Comparison of ENCODE assay signal across 5 worm cellular contexts in the genomic region with DNA sequence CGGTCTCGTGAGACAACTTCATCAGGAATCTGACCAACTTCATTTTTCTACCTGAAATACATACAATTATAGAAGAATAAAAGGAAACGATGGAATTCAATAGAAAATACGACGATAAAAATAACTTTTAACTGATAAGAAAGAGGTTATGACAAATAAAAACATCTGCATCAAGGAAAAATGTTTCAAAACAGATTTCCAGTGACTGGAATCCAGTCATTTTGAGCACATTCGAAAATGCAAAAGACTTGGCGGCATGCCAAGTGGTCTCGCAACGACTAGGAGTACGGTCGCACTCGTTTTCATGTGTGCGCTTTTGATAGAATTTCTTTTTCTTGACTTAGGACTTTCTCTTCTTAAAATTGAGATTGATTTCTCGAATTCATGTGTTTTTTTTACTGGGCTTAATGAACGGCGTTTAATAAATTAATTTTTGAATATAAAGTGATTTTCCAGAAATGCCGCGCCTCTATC.
TF ChIP-seq lines count a peak whose summit lies in the region.

TSS of gene snr-3 (minus strand) at position 51 of the 474 bp plus-strand sequence.
TSS of gene rsp-5 (plus strand) at position 455 of the 474 bp plus-strand sequence.

TF ChIP-seq in whole organism, L1 larva, 84 proteins besides CTCF, POLR2A, EP300 and RAD21 (continued from another document and continues in another):
- TF ChIP-seq nhr-12 (tag; optimal IDR thresholded peaks at IDR 0.05; lab: Kevin White, UChicago): no peak
- no peak for TF ChIP-seq zag-1 (tag; optimal IDR thresholded peaks at IDR 0.05; lab: Kevin White, UChicago)
- TF ChIP-seq snpc-4 (tag; optimal IDR thresholded peaks at IDR 0.05; lab: Kevin White, UChicago): peak; percentile 57
- TF ChIP-seq snu-23 (GFP tag; optimal IDR thresholded peaks at IDR 0.05; lab: Kevin White, UChicago): peak; percentile 70
- TF ChIP-seq grh-1 (GFP tag; IDR thresholded peaks at IDR 0.05; lab: Robert Waterston, UW): peak; percentile 43; the same call in 1 of the 2 replicates
- no peak for TF ChIP-seq fkh-4 (tag; optimal IDR thresholded peaks at IDR 0.05; lab: Kevin White, UChicago; ENCODE audit: borderline replicate concordance)
- TF ChIP-seq unc-98 (GFP tag; IDR thresholded peaks at IDR 0.05; lab: Robert Waterston, UW): no peak
- peak; percentile 52 for TF ChIP-seq swsn-7 (tag; optimal IDR thresholded peaks at IDR 0.05; lab: Kevin White, UChicago)
- TF ChIP-seq vab-15 (tag; optimal IDR thresholded peaks at IDR 0.05; lab: Kevin White, UChicago): no peak
- peak; percentile 73 for TF ChIP-seq rnt-1 (tag; optimal IDR thresholded peaks at IDR 0.05; lab: Kevin White, UChicago)
- peak; percentile 67 for TF ChIP-seq lin-13 (GFP tag; optimal IDR thresholded peaks at IDR 0.05; lab: Kevin White, UChicago)
- no peak for TF ChIP-seq pag-3 (tag; optimal IDR thresholded peaks at IDR 0.05; lab: Kevin White, UChicago; ENCODE audit: borderline replicate concordance, insufficient read depth)
- no peak for TF ChIP-seq ceh-8 (GFP tag; optimal IDR thresholded peaks at IDR 0.05; lab: Kevin White, UChicago)
- TF ChIP-seq nhr-77 (tag; optimal IDR thresholded peaks at IDR 0.05; lab: Kevin White, UChicago): peak; percentile 68
- TF ChIP-seq aly-2 (tag; optimal IDR thresholded peaks at IDR 0.05; lab: Kevin White, UChicago): no peak
- TF ChIP-seq ets-5 (GFP tag; IDR thresholded peaks at IDR 0.05; lab: Robert Waterston, UW): no peak
- TF ChIP-seq fos-1 (tag; optimal IDR thresholded peaks at IDR 0.05; lab: Kevin White, UChicago): no peak
- TF ChIP-seq skn-1 (tag; optimal IDR thresholded peaks at IDR 0.05; lab: Kevin White, UChicago): peak; percentile 46
- no peak for TF ChIP-seq unc-62 (GFP tag; optimal IDR thresholded peaks at IDR 0.05; lab: Kevin White, UChicago)
- no peak for TF ChIP-seq Y116A8C.19 (tag; optimal IDR thresholded peaks at IDR 0.05; lab: Kevin White, UChicago; ENCODE audit: borderline replicate concordance)
- TF ChIP-seq hlh-4 (tag; optimal IDR thresholded peaks at IDR 0.05; lab: Kevin White, UChicago): no peak
- TF ChIP-seq efl-3 (GFP tag; optimal IDR thresholded peaks at IDR 0.05; lab: Kevin White, UChicago): no peak
- TF ChIP-seq dsc-1 (tag; optimal IDR thresholded peaks at IDR 0.05; lab: Kevin White, UChicago): peak; percentile 60
- peak; percentile 32 for TF ChIP-seq elt-2 (tag; optimal IDR thresholded peaks at IDR 0.05; lab: Kevin White, UChicago)
- peak; percentile 76 for TF ChIP-seq C16A3.4 (tag; optimal IDR thresholded peaks at IDR 0.05; lab: Kevin White, UChicago)

TF ChIP-seq in whole organism, L2 larva, 48 proteins besides CTCF, POLR2A, EP300 and RAD21 (continued from another document and continues in another):
- TF ChIP-seq Y55F3AM.14 (GFP tag; optimal IDR thresholded peaks at IDR 0.05; lab: Kevin White, UChicago) (no peak), C34F6.9 (tag; optimal IDR thresholded peaks at IDR 0.05; lab: Kevin White, UChicago) (peak; percentile 91), sma-9 (GFP tag; optimal IDR thresholded peaks at IDR 0.05; lab: Kevin White, UChicago) (peak; percentile 78), sma-9 (tag; optimal IDR thresholded peaks at IDR 0.05; lab: Kevin White, UChicago) (no peak), snpc-4 (tag; optimal IDR thresholded peaks at IDR 0.05; lab: Kevin White, UChicago) (peak; percentile 75), gmeb-1 (tag; optimal IDR thresholded peaks at IDR 0.05; lab: Kevin White, UChicago) (peak; percentile 79), ceh-82 (tag; optimal IDR thresholded peaks at IDR 0.05; lab: Kevin White, UChicago) (no peak), mab-5 (tag; optimal IDR thresholded peaks at IDR 0.05; lab: Kevin White, UChicago) (peak; percentile 7), lin-13 (GFP tag; optimal IDR thresholded peaks at IDR 0.05; lab: Kevin White, UChicago) (peak; percentile 79), unc-55 (GFP tag; optimal IDR thresholded peaks at IDR 0.05; lab: Kevin White, UChicago) (peak; percentile 87), unc-62 (GFP tag; optimal IDR thresholded peaks at IDR 0.05; lab: Kevin White, UChicago) (no peak), nhr-12 (tag; optimal IDR thresholded peaks at IDR 0.05; lab: Kevin White, UChicago) (no peak), elt-1 (tag; optimal IDR thresholded peaks at IDR 0.05; lab: Kevin White, UChicago) (no peak), ztf-4 (tag; optimal IDR thresholded peaks at IDR 0.05; lab: Kevin White, UChicago) (no peak), unc-39 (tag; optimal IDR thresholded peaks at IDR 0.05; lab: Kevin White, UChicago) (no peak), nhr-11 (tag; optimal IDR thresholded peaks at IDR 0.05; lab: Kevin White, UChicago) (no peak), ceh-16 (tag; optimal IDR thresholded peaks at IDR 0.05; lab: Kevin White, UChicago) (no peak), peb-1 (tag; optimal IDR thresholded peaks at IDR 0.05; lab: Kevin White, UChicago) (no peak), nhr-21 (tag; optimal IDR thresholded peaks at IDR 0.05; lab: Kevin White, UChicago) (peak; percentile 64), aly-2 (tag; optimal IDR thresholded peaks at IDR 0.05; lab: Kevin White, UChicago) (no peak), nhr-10 (tag; optimal IDR thresholded peaks at IDR 0.05; lab: Kevin White, UChicago) (no peak), dmd-4 (tag; optimal IDR thresholded peaks at IDR 0.05; lab: Kevin White, UChicago) (no peak), ztf-11 (tag; optimal IDR thresholded peaks at IDR 0.05; lab: Kevin White, UChicago) (no peak), egl-27 (tag; optimal IDR thresholded peaks at IDR 0.05; lab: Kevin White, UChicago) (no peak), R02D3.7 (tag; optimal IDR thresholded peaks at IDR 0.05; lab: Kevin White, UChicago) (no peak), sma-3 (GFP tag; optimal IDR thresholded peaks at IDR 0.05; lab: Kevin White, UChicago) (peak; percentile 72), nhr-25 (tag; optimal IDR thresholded peaks at IDR 0.05; lab: Kevin White, UChicago) (peak; percentile 60)

TF ChIP-seq in whole organism, L3 larva, 47 proteins besides CTCF, POLR2A, EP300 and RAD21 (continued from another document):
- TF ChIP-seq zag-1 (tag; optimal IDR thresholded peaks at IDR 0.05; lab: Kevin White, UChicago): no peak
- no peak for TF ChIP-seq tbx-2 (tag; optimal IDR thresholded peaks at IDR 0.05; lab: Kevin White, UChicago)
- peak; percentile 95 for TF ChIP-seq nfya-1 (tag; optimal IDR thresholded peaks at IDR 0.05; lab: Kevin White, UChicago; ENCODE audit: insufficient read depth)
- TF ChIP-seq daf-12 (tag; optimal IDR thresholded peaks at IDR 0.05; lab: Kevin White, UChicago): no peak
- TF ChIP-seq nhr-25 (tag; optimal IDR thresholded peaks at IDR 0.05; lab: Kevin White, UChicago): peak; percentile 85
- TF ChIP-seq mdl-1 (tag; optimal IDR thresholded peaks at IDR 0.05; lab: Kevin White, UChicago): no peak
- peak; percentile 9 for TF ChIP-seq lsy-12 (tag; optimal IDR thresholded peaks at IDR 0.05; lab: Kevin White, UChicago)
- TF ChIP-seq elt-3 (tag; optimal IDR thresholded peaks at IDR 0.05; lab: Kevin White, UChicago): no peak
- TF ChIP-seq nhr-43 (tag; optimal IDR thresholded peaks at IDR 0.05; lab: Kevin White, UChicago; ENCODE audit: poor library complexity, severe bottlenecking): peak; percentile 39
- no peak for TF ChIP-seq egl-27 (tag; optimal IDR thresholded peaks at IDR 0.05; lab: Kevin White, UChicago)
- peak; percentile 47 for TF ChIP-seq elt-2 (tag; optimal IDR thresholded peaks at IDR 0.05; lab: Kevin White, UChicago)
- no peak for TF ChIP-seq skn-1 (tag; optimal IDR thresholded peaks at IDR 0.05; lab: Kevin White, UChicago)
- no peak for TF ChIP-seq nhr-11 (tag; optimal IDR thresholded peaks at IDR 0.05; lab: Kevin White, UChicago)
- no peak for TF ChIP-seq nhr-77 (tag; optimal IDR thresholded peaks at IDR 0.05; lab: Kevin White, UChicago)
- no peak for TF ChIP-seq ztf-4 (tag; optimal IDR thresholded peaks at IDR 0.05; lab: Kevin White, UChicago)
- TF ChIP-seq lin-15B (tag; optimal IDR thresholded peaks at IDR 0.05; lab: Kevin White, UChicago): peak; percentile 78
- no peak for TF ChIP-seq ceh-16 (tag; optimal IDR thresholded peaks at IDR 0.05; lab: Kevin White, UChicago)
- no peak for TF ChIP-seq nhr-12 (tag; optimal IDR thresholded peaks at IDR 0.05; lab: Kevin White, UChicago)
- TF ChIP-seq mml-1 (tag; optimal IDR thresholded peaks at IDR 0.05; lab: Kevin White, UChicago): no peak
- no peak for TF ChIP-seq nhr-67 (tag; optimal IDR thresholded peaks at IDR 0.05; lab: Kevin White, UChicago)
- TF ChIP-seq fkh-10 (GFP tag; optimal IDR thresholded peaks at IDR 0.05; lab: Kevin White, UChicago): no peak
- peak; percentile 92 for TF ChIP-seq egl-5 (tag; optimal IDR thresholded peaks at IDR 0.05; lab: Kevin White, UChicago)
- no peak for TF ChIP-seq nhr-28 (tag; optimal IDR thresholded peaks at IDR 0.05; lab: Kevin White, UChicago)
- no peak for TF ChIP-seq unc-62 (GFP tag; optimal IDR thresholded peaks at IDR 0.05; lab: Kevin White, UChicago)
- TF ChIP-seq ceh-28 (tag; optimal IDR thresholded peaks at IDR 0.05; lab: Kevin White, UChicago): peak; percentile 22
- TF ChIP-seq fos-1 (tag; optimal IDR thresholded peaks at IDR 0.05; lab: Kevin White, UChicago): no peak

TF ChIP-seq in whole organism, L4 larva, 104 proteins besides CTCF, POLR2A, EP300 and RAD21 (continued from another document and continues in another):
- TF ChIP-seq hmg-1.1 (GFP tag; IDR thresholded peaks at IDR 0.05; lab: Robert Waterston, UW): peak; percentile 47; the same call in 1 of the 2 replicates
- peak; percentile 30 for TF ChIP-seq nhr-11 (tag; optimal IDR thresholded peaks at IDR 0.05; lab: Kevin White, UChicago)
- TF ChIP-seq zfp-2 (tag; optimal IDR thresholded peaks at IDR 0.05; lab: Kevin White, UChicago): peak; percentile 29
- no peak for TF ChIP-seq nhr-237 (tag; optimal IDR thresholded peaks at IDR 0.05; lab: Kevin White, UChicago)
- no peak for TF ChIP-seq ceh-28 (tag; optimal IDR thresholded peaks at IDR 0.05; lab: Kevin White, UChicago)
- no peak for TF ChIP-seq daf-19 (GFP tag; conservative IDR thresholded peaks at IDR 0.05; lab: Robert Waterston, UW)
- peak; percentile 58 for TF ChIP-seq nhr-28 (tag; optimal IDR thresholded peaks at IDR 0.05; lab: Kevin White, UChicago)
- TF ChIP-seq gei-8 (GFP tag; optimal IDR thresholded peaks at IDR 0.05; lab: Kevin White, UChicago): no peak
- TF ChIP-seq lir-3 (tag; optimal IDR thresholded peaks at IDR 0.05; lab: Kevin White, UChicago): no peak
- TF ChIP-seq dve-1 (tag; optimal IDR thresholded peaks at IDR 0.05; lab: Kevin White, UChicago; ENCODE audit: insufficient read depth): peak; percentile 73
- TF ChIP-seq pha-4 (GFP tag; IDR thresholded peaks at IDR 0.05; lab: Robert Waterston, UW): no peak
- TF ChIP-seq pha-4 (tag; optimal IDR thresholded peaks at IDR 0.05; lab: Kevin White, UChicago): peak; percentile 91
- peak; percentile 36 for TF ChIP-seq rbr-2 (tag; optimal IDR thresholded peaks at IDR 0.05; lab: Kevin White, UChicago)
- peak; percentile 76 for TF ChIP-seq hlh-30 (tag; optimal IDR thresholded peaks at IDR 0.05; lab: Kevin White, UChicago; ENCODE audit: insufficient read depth)
- peak in 1 of 2 experiments; percentile 50 for TF ChIP-seq hif-1 (tag; optimal IDR thresholded peaks at IDR 0.05; lab: Kevin White, UChicago)
- no peak for TF ChIP-seq cey-2 (tag; optimal IDR thresholded peaks at IDR 0.05; lab: Kevin White, UChicago; ENCODE audit: borderline replicate concordance, insufficient read depth)
- TF ChIP-seq unc-130 (GFP tag; optimal IDR thresholded peaks at IDR 0.05; lab: Kevin White, UChicago): peak; percentile 23
- TF ChIP-seq php-3 (GFP tag; IDR thresholded peaks at IDR 0.05; lab: Robert Waterston, UW): no peak
- TF ChIP-seq fos-1 (tag; optimal IDR thresholded peaks at IDR 0.05; lab: Kevin White, UChicago): no peak
- no peak for TF ChIP-seq unc-62 (GFP tag; optimal IDR thresholded peaks at IDR 0.05 in 1 of 2; lab: Kevin White, UChicago)
- TF ChIP-seq unc-62 (tag; optimal IDR thresholded peaks at IDR 0.05; lab: Kevin White, UChicago): no peak
- no peak for TF ChIP-seq sdz-12 (GFP tag; optimal IDR thresholded peaks at IDR 0.05; lab: Kevin White, UChicago)
- TF ChIP-seq duxl-1 (tag; optimal IDR thresholded peaks at IDR 0.05; lab: Kevin White, UChicago; ENCODE audit: poor library complexity): peak; percentile 24
- TF ChIP-seq aha-1 (tag; lab: Kevin White, UChicago): peak; percentile 95
- peak; percentile 77 for TF ChIP-seq nhr-77 (tag; optimal IDR thresholded peaks at IDR 0.05; lab: Kevin White, UChicago)
- TF ChIP-seq egl-27 (tag; optimal IDR thresholded peaks at IDR 0.05; lab: Kevin White, UChicago): no peak
- peak; percentile 29; the same call in 1 of the 2 replicates for TF ChIP-seq dmd-6 (GFP tag; IDR thresholded peaks at IDR 0.05; lab: Robert Waterston, UW)
- TF ChIP-seq fkh-10 (GFP tag; optimal IDR thresholded peaks at IDR 0.05; lab: Kevin White, UChicago): peak; percentile 7
- TF ChIP-seq hlh-11 (tag; optimal IDR thresholded peaks at IDR 0.05; lab: Kevin White, UChicago): peak; percentile 54

TF ChIP-seq in whole organism, young adult, 124 proteins besides CTCF, POLR2A, EP300 and RAD21 (continued from another document and continues in another):
- TF ChIP-seq D2030.7 (GFP tag; IDR thresholded peaks at IDR 0.05; lab: Robert Waterston, UW) (peak; percentile 62), mcd-1 (GFP tag; IDR thresholded peaks at IDR 0.05; lab: Robert Waterston, UW) (peak; percentile 74), aptf-3 (GFP tag; IDR thresholded peaks at IDR 0.05; lab: Robert Waterston, UW) (no peak), ceh-40 (GFP tag; IDR thresholded peaks at IDR 0.05; lab: Robert Waterston, UW) (no peak), B0336.3 (GFP tag; IDR thresholded peaks at IDR 0.05; lab: Robert Waterston, UW) (no peak), T26A5.8 (tag; optimal IDR thresholded peaks at IDR 0.05; lab: Kevin White, UChicago) (no peak), dpff-1 (tag; optimal IDR thresholded peaks at IDR 0.05; lab: Kevin White, UChicago) (no peak), attf-3 (GFP tag; conservative IDR thresholded peaks at IDR 0.05; lab: Robert Waterston, UW) (no peak), ztf-28 (GFP tag; IDR thresholded peaks at IDR 0.05; lab: Robert Waterston, UW) (no peak), rec-8 (tag; optimal IDR thresholded peaks at IDR 0.05; lab: Kevin White, UChicago) (no peak), ceh-58 (GFP tag; IDR thresholded peaks at IDR 0.05; lab: Robert Waterston, UW) (no peak), B0035.1 (tag; optimal IDR thresholded peaks at IDR 0.05; lab: Kevin White, UChicago) (no peak), C17E4.6 (GFP tag; IDR thresholded peaks at IDR 0.05; lab: Robert Waterston, UW) (no peak), unc-130 (GFP tag; optimal IDR thresholded peaks at IDR 0.05; lab: Kevin White, UChicago) (no peak), fkh-3 (tag; optimal IDR thresholded peaks at IDR 0.05; lab: Kevin White, UChicago) (no peak), F57A8.1 (GFP tag; optimal IDR thresholded peaks at IDR 0.05; lab: Kevin White, UChicago) (no peak), sptf-2 (GFP tag; optimal IDR thresholded peaks at IDR 0.05; lab: Kevin White, UChicago) (no peak), hsf-1 (GFP tag; IDR thresholded peaks at IDR 0.05; lab: Robert Waterston, UW) (no peak), unc-62 (GFP tag; optimal IDR thresholded peaks at IDR 0.05; lab: Kevin White, UChicago) (no peak), akir-1 (GFP tag; optimal IDR thresholded peaks at IDR 0.05; lab: Kevin White, UChicago) (no peak), somi-1 (GFP tag; optimal IDR thresholded peaks at IDR 0.05; lab: Kevin White, UChicago) (no peak), nhr-90 (tag; optimal IDR thresholded peaks at IDR 0.05; lab: Kevin White, UChicago) (no peak), B0261.1 (tag; optimal IDR thresholded peaks at IDR 0.05; lab: Kevin White, UChicago) (no peak), die-1 (tag; optimal IDR thresholded peaks at IDR 0.05; lab: Kevin White, UChicago) (no peak), attf-5 (GFP tag; optimal IDR thresholded peaks at IDR 0.05; lab: Kevin White, UChicago) (no peak), rcor-1 (GFP tag; IDR thresholded peaks at IDR 0.05; lab: Robert Waterston, UW) (peak; percentile 54; the same call in 1 of the 2 replicates), nfyb-1 (GFP tag; IDR thresholded peaks at IDR 0.05; lab: Robert Waterston, UW) (peak; percentile 71), F37B4.10 (GFP tag; IDR thresholded peaks at IDR 0.05; lab: Robert Waterston, UW) (no peak), pha-4 (tag; optimal IDR thresholded peaks at IDR 0.05; lab: Kevin White, UChicago) (peak; percentile 69), F10E7.11 (tag; optimal IDR thresholded peaks at IDR 0.05; lab: Kevin White, UChicago) (no peak), snpc-3.4 (tag; optimal IDR thresholded peaks at IDR 0.05; lab: Kevin White, UChicago) (peak; percentile 41), sea-2 (GFP tag; IDR thresholded peaks at IDR 0.05; lab: Robert Waterston, UW) (no peak), hmg-20 (GFP tag; IDR thresholded peaks at IDR 0.05; lab: Robert Waterston, UW) (no peak), madf-8 (GFP tag; conservative IDR thresholded peaks at IDR 0.05; lab: Robert Waterston, UW) (peak; percentile 30), ekl-4 (GFP tag; IDR thresholded peaks at IDR 0.05; lab: Robert Waterston, UW) (peak; percentile 72; the same call in 1 of the 2 replicates)
